Worm (Caenorhabditis elegans): ENCODE results near the gene coq-5.

DNA sequence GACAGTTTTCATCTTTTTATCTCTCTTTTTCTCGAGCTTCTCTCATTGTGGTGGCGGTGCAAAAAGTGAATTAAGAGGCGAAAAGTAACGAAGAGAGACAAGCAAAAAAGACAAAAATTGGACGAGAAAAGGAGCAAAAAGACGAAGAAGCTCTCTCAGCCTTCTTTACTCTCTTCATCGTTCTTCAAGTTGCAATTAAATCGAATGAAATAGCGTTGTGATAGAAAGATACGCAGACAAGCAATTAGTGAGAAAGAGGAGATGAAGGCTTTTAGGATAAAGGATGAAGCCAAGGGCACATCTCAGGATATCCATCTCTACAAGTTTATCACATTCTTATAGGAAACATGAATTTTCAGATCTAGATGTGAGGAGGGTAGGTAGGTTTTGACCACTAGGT is 10.1 kb downstream of the coq-5 start:
- no peak for TF ChIP-seq pha-4 (tag; optimal IDR thresholded peaks at IDR 0.05)
- TF ChIP-seq ets-4 (tag; optimal IDR thresholded peaks at IDR 0.05): no peak
- no peak for TF ChIP-seq rnt-1 (tag; optimal IDR thresholded peaks at IDR 0.05)
- TF ChIP-seq pros-1 (tag; optimal IDR thresholded peaks at IDR 0.05): no peak
- no peak for TF ChIP-seq zip-5 (tag; optimal IDR thresholded peaks at IDR 0.05)
- no peak for TF ChIP-seq ref-2 (tag; optimal IDR thresholded peaks at IDR 0.05)
- no peak for TF ChIP-seq ceh-18 (tag; optimal IDR thresholded peaks at IDR 0.05)

All from whole organism, late embryonic.